Worm (Caenorhabditis elegans) whole organism, L2 larva: Measurements from ENCODE around the gene immt-1.

Source experiments
- C34F6.9 ChIP-seq: fragments of 150-350 bp; optimal IDR thresholded peaks from 2 replicates; lab custom pipeline; 2014; ENCODE audit warnings: missing biosample characterization, missing genetic modification characterization
- F13H6.1 ChIP-seq: sonication (generic microtip); optimal IDR thresholded peaks from 2 replicates; lab custom pipeline; 2016; ENCODE audit warnings: missing genetic modification characterization, missing compliant biosample characterization
- ZK546.5 ChIP-seq: sonication (generic microtip); optimal IDR thresholded peaks from 2 replicates; lab custom pipeline; 2017; ENCODE audit warnings: missing biosample characterization, missing genetic modification characterization
- ama-1 ChIP-seq: fragments of 150-350 bp; optimal IDR thresholded peaks from 2 replicates; lab custom pipeline; 2018; ENCODE audit warnings: inconsistent platforms
- blmp-1 ChIP-seq: sonication (generic microtip); optimal IDR thresholded peaks from 2 replicates; lab custom pipeline; 2017; ENCODE audit warnings: missing genetic modification characterization, mild to moderate bottlenecking, missing compliant biosample characterization, antibody characterized with exemption, moderate library complexity; ENCODE audit not compliant: insufficient read depth
- ceh-16 ChIP-seq: fragments of 150-350 bp; optimal IDR thresholded peaks from 2 replicates; lab custom pipeline; 2014; ENCODE audit warnings: missing biosample characterization, missing genetic modification characterization
- ceh-82 ChIP-seq: fragments of 150-350 bp; optimal IDR thresholded peaks from 2 replicates; lab custom pipeline; 2014; ENCODE audit warnings: missing biosample characterization, missing genetic modification characterization
- egl-27 ChIP-seq: sonication (generic microtip); optimal IDR thresholded peaks from 3 replicates; lab custom pipeline; 2017; ENCODE audit warnings: missing biosample characterization, missing genetic modification reagents, missing genetic modification characterization
- elt-1 ChIP-seq: fragments of 150-350 bp; optimal IDR thresholded peaks from 2 replicates; lab custom pipeline; 2014; ENCODE audit warnings: missing biosample characterization, missing genetic modification characterization
- elt-3 ChIP-seq: sonication (generic microtip); optimal IDR thresholded peaks from 2 replicates; lab custom pipeline; 2017; ENCODE audit warnings: missing biosample characterization, missing genetic modification characterization
- fos-1 ChIP-seq: fragments of 150-350 bp; optimal IDR thresholded peaks from 2 replicates; lab custom pipeline; 2014; ENCODE audit warnings: missing biosample characterization, missing genetic modification characterization
- gmeb-1 ChIP-seq: fragments of 150-350 bp; optimal IDR thresholded peaks from 2 replicates; lab custom pipeline; 2014; ENCODE audit warnings: missing biosample characterization, missing genetic modification characterization
- lin-11 ChIP-seq: fragments of 150-350 bp; sonication (generic microtip); optimal IDR thresholded peaks from 2 replicates; lab custom pipeline; 2014; ENCODE audit warnings: missing biosample characterization, missing genetic modification characterization, inconsistent platforms, mixed read lengths
- lin-13 ChIP-seq: fragments of 150-350 bp; optimal IDR thresholded peaks from 2 replicates; lab custom pipeline; 2014; ENCODE audit warnings: missing biosample characterization, missing genetic modification reagents, missing genetic modification characterization
- lin-39 ChIP-seq: fragments of 150-350 bp; optimal IDR thresholded peaks from 2 replicates; lab custom pipeline; 2014; ENCODE audit warnings: missing biosample characterization, missing genetic modification reagents, missing genetic modification characterization
- mdl-1 ChIP-seq, 2 experiments: fragments of 150-350 bp in 1 of 2; sonication (generic microtip) in 1 of 2; optimal IDR thresholded peaks; 2 replicates each; lab custom pipeline; 2017; ENCODE audit warnings: missing biosample characterization in 2 of 2, missing genetic modification characterization in 2 of 2
- nhr-10 ChIP-seq: sonication (generic microtip); optimal IDR thresholded peaks from 2 replicates; lab custom pipeline; 2017; ENCODE audit warnings: missing biosample characterization, missing genetic modification characterization
- nhr-11 ChIP-seq: fragments of 150-350 bp; optimal IDR thresholded peaks from 2 replicates; lab custom pipeline; 2014; ENCODE audit warnings: missing biosample characterization, missing genetic modification characterization
- nhr-129 ChIP-seq: fragments of 150-350 bp; optimal IDR thresholded peaks from 2 replicates; lab custom pipeline; 2014; ENCODE audit warnings: missing biosample characterization, missing genetic modification characterization
- nhr-21 ChIP-seq: fragments of 150-350 bp; optimal IDR thresholded peaks from 2 replicates; lab custom pipeline; 2014; ENCODE audit warnings: missing biosample characterization, missing genetic modification characterization
- nhr-23 ChIP-seq: fragments of 150-350 bp; optimal IDR thresholded peaks from 2 replicates; lab custom pipeline; 2014; ENCODE audit warnings: missing biosample characterization, missing genetic modification reagents, missing genetic modification characterization
- nhr-25 ChIP-seq: fragments of 150-350 bp; sonication (generic microtip); optimal IDR thresholded peaks from 3 replicates; lab custom pipeline; 2014; ENCODE audit warnings: missing biosample characterization, missing genetic modification characterization
- nhr-6 ChIP-seq: fragments of 150-350 bp; optimal IDR thresholded peaks from 2 replicates; lab custom pipeline; 2014; ENCODE audit warnings: missing biosample characterization, missing genetic modification characterization
- nhr-77 ChIP-seq: fragments of 150-350 bp; optimal IDR thresholded peaks from 2 replicates; lab custom pipeline; 2014; ENCODE audit warnings: missing biosample characterization, missing genetic modification characterization
- peb-1 ChIP-seq: fragments of 150-350 bp; optimal IDR thresholded peaks from 2 replicates; lab custom pipeline; 2014; ENCODE audit warnings: missing biosample characterization, missing genetic modification characterization
- skn-1 ChIP-seq: sonication (generic microtip); optimal IDR thresholded peaks from 2 replicates; lab custom pipeline; 2017; ENCODE audit warnings: missing biosample characterization, missing genetic modification characterization
- sma-9 ChIP-seq, 2 experiments: fragments of 150-350 bp in 1 of 2; sonication (generic microtip) in 1 of 2; optimal IDR thresholded peaks; 2 replicates each; lab custom pipeline; 2014 to 2016; ENCODE audit warnings: missing genetic modification characterization in 2 of 2, mild to moderate bottlenecking in 1 of 2, missing biosample characterization in 1 of 2, missing compliant biosample characterization in 1 of 2, missing genetic modification reagents in 1 of 2, moderate library complexity in 1 of 2
- snpc-4 ChIP-seq: fragments of 150-350 bp; optimal IDR thresholded peaks from 2 replicates; lab custom pipeline; 2014; ENCODE audit warnings: missing biosample characterization, missing genetic modification characterization
- unc-55 ChIP-seq: fragments of 150-350 bp; sonication (generic microtip); optimal IDR thresholded peaks from 3 replicates; lab custom pipeline; 2014; ENCODE audit warnings: missing biosample characterization, missing genetic modification reagents, missing genetic modification characterization
- unc-62 ChIP-seq: fragments of 150-350 bp; optimal IDR thresholded peaks from 2 replicates; lab custom pipeline; 2014; ENCODE audit warnings: missing biosample characterization, missing genetic modification reagents, missing genetic modification characterization
- zag-1 ChIP-seq: fragments of 150-350 bp; optimal IDR thresholded peaks from 2 replicates; lab custom pipeline; 2014; ENCODE audit warnings: missing biosample characterization, missing genetic modification characterization
- ztf-1 ChIP-seq: fragments of 200-800 bp; sonication (Bioruptor generic); conservative IDR thresholded peaks from 2 replicates; pipeline ENCODE4 v1.3.6; 2022; ENCODE audit warnings: missing genetic modification characterization, missing compliant biosample characterization
- ztf-11 ChIP-seq: sonication (generic microtip); optimal IDR thresholded peaks from 2 replicates; lab custom pipeline; 2017; ENCODE audit warnings: missing biosample characterization, missing genetic modification characterization

immt-1 gene

ce11 chrX:2731416-2731815 is 44.4 kb upstream of the immt-1 start:
- TF ChIP-seq fos-1 (tag; lab: Kevin White, UChicago) (no peak), C34F6.9 (tag; lab: Kevin White, UChicago) (no peak), lin-11 (tag; lab: Kevin White, UChicago) (no peak), snpc-4 (tag; lab: Kevin White, UChicago) (no peak), blmp-1 (no peak), nhr-21 (no peak), lin-39 (tag; lab: Kevin White, UChicago) (no peak), unc-62 (GFP tag; lab: Kevin White, UChicago) (no peak), unc-55 (GFP tag; lab: Kevin White, UChicago) (no peak), ztf-11 (tag; lab: Kevin White, UChicago) (no peak), lin-13 (GFP tag; lab: Kevin White, UChicago) (no peak), ztf-1 (GFP tag; lab: Robert Waterston, UW) (no peak)

- TF ChIP-seq nhr-6 (tag; lab: Kevin White, UChicago) (no peak), nhr-23 (tag; lab: Kevin White, UChicago) (no peak), nhr-25 (tag; lab: Kevin White, UChicago) (no peak), sma-9 (GFP tag; optimal IDR thresholded peaks at IDR 0.05; lab: Kevin White, UChicago) (no peak), sma-9 (tag; optimal IDR thresholded peaks at IDR 0.05; lab: Kevin White, UChicago) (no peak), unc-62 (GFP tag; lab: Kevin White, UChicago) (no peak), mdl-1 (tag; optimal IDR thresholded peaks at IDR 0.05; lab: Kevin White, UChicago) (no peak)
Measured at ce11 chrX:2729857-2730256, 42.9 kb upstream of the immt-1 start.

- no peak for TF ChIP-seq unc-62 (GFP tag; lab: Kevin White, UChicago)
Measured at ce11 chrX:2727681-2728080, 40.7 kb upstream of the immt-1 start.

ce11 chrX:2712984-2713383 is 26.0 kb upstream of the immt-1 start:
- TF ChIP-seq ceh-16 (peak; percentile 92), blmp-1 (no peak), nhr-11 (tag; lab: Kevin White, UChicago) (no peak), elt-1 (peak; percentile 60), sma-9 (GFP tag; optimal IDR thresholded peaks at IDR 0.05; lab: Kevin White, UChicago) (peak; percentile 5), sma-9 (tag; optimal IDR thresholded peaks at IDR 0.05; lab: Kevin White, UChicago) (no peak)

ce11 chrX:2709183-2709582 is 22.2 kb upstream of the immt-1 start:
- TF ChIP-seq fos-1 (tag; lab: Kevin White, UChicago) = no peak
- no peak for TF ChIP-seq peb-1
- no peak for TF ChIP-seq gmeb-1 (tag; lab: Kevin White, UChicago)
- no peak for TF ChIP-seq F13H6.1 (tag; lab: Kevin White, UChicago)
- TF ChIP-seq ztf-11 (tag; lab: Kevin White, UChicago) = no peak
- no peak for TF ChIP-seq mdl-1 (tag; optimal IDR thresholded peaks at IDR 0.05; lab: Kevin White, UChicago)
- TF ChIP-seq nhr-129 (tag; lab: Kevin White, UChicago) = peak; percentile 2
- TF ChIP-seq elt-1 = peak; percentile 14
- TF ChIP-seq nhr-77 (tag; lab: Kevin White, UChicago) = no peak
- no peak for TF ChIP-seq zag-1 (tag; lab: Kevin White, UChicago)
- no peak for TF ChIP-seq nhr-23 (tag; lab: Kevin White, UChicago)
- peak; percentile 58 for TF ChIP-seq ceh-16
- TF ChIP-seq nhr-25 (tag; lab: Kevin White, UChicago) = peak; percentile 16

- no peak for TF ChIP-seq mdl-1 (tag; optimal IDR thresholded peaks at IDR 0.05; lab: Kevin White, UChicago)
- TF ChIP-seq fos-1 (tag; lab: Kevin White, UChicago) = no peak
- TF ChIP-seq skn-1 (tag; lab: Kevin White, UChicago) = no peak
- no peak for TF ChIP-seq nhr-21
- no peak for TF ChIP-seq ama-1 (lab: Kevin White, UChicago)
- TF ChIP-seq ceh-16 = no peak
- no peak for TF ChIP-seq ztf-1 (GFP tag; lab: Robert Waterston, UW)
- TF ChIP-seq egl-27 (tag; lab: Kevin White, UChicago) = no peak
- TF ChIP-seq nhr-11 (tag; lab: Kevin White, UChicago) = no peak
- no peak for TF ChIP-seq ztf-11 (tag; lab: Kevin White, UChicago)
- TF ChIP-seq ZK546.5 (tag; lab: Kevin White, UChicago) = no peak
- TF ChIP-seq nhr-77 (tag; lab: Kevin White, UChicago) = no peak
- TF ChIP-seq nhr-10 (tag; lab: Kevin White, UChicago) = no peak
- TF ChIP-seq ceh-82 (tag; lab: Kevin White, UChicago) = no peak
- no peak for TF ChIP-seq blmp-1
- no peak for TF ChIP-seq zag-1 (tag; lab: Kevin White, UChicago)
- TF ChIP-seq peb-1 = no peak
- no peak for TF ChIP-seq elt-3 (tag; lab: Kevin White, UChicago)
- TF ChIP-seq F13H6.1 (tag; lab: Kevin White, UChicago) = no peak
Measured at ce11 chrX:2707480-2708015, 20.6 kb upstream of the immt-1 start.
